Worm (Caenorhabditis elegans) whole organism, young adult: ENCODE results near the gene ZK1098.9.

Source experiments
- aptf-2 ChIP-seq: fragments of 200-800 bp; sonication (Bioruptor generic); conservative IDR thresholded peaks from 2 replicates; pipeline ENCODE4 v1.3.6; 2022; ENCODE audit warnings: missing genetic modification reagents, missing genetic modification characterization, missing compliant biosample characterization
- bed-1 ChIP-seq: fragments of 200-800 bp; sonication (Bioruptor generic); IDR thresholded peaks from 2 replicates; pipeline ENCODE4 v1.3.6; 2022; ENCODE audit warnings: missing genetic modification reagents, missing genetic modification characterization, missing compliant biosample characterization
- dpl-1 ChIP-seq: fragments of 150-350 bp; optimal IDR thresholded peaks from 2 replicates; lab custom pipeline; 2014; ENCODE audit warnings: missing biosample characterization, missing genetic modification reagents, missing genetic modification characterization
- lsl-1 ChIP-seq: fragments of 200-800 bp; sonication (Bioruptor generic); optimal IDR thresholded peaks from 2 replicates; lab custom pipeline; 2018; ENCODE audit warnings: mild to moderate bottlenecking, missing genetic modification characterization, moderate library complexity, missing compliant biosample characterization
- nfyb-1 ChIP-seq: fragments of 200-800 bp; sonication (Bioruptor generic); IDR thresholded peaks from 2 replicates; pipeline ENCODE4 v1.3.6; 2022; ENCODE audit warnings: missing genetic modification reagents, missing genetic modification characterization, missing compliant biosample characterization
- pha-4 ChIP-seq: fragments of 150-350 bp; sonication (generic microtip); optimal IDR thresholded peaks from 2 replicates; lab custom pipeline; 2014; ENCODE audit warnings: missing biosample characterization, missing genetic modification reagents, missing genetic modification characterization
- snpc-3.4 ChIP-seq: sonication (generic microtip); optimal IDR thresholded peaks from 2 replicates; lab custom pipeline; 2017; ENCODE audit warnings: missing genetic modification characterization, mild to moderate bottlenecking, missing compliant biosample characterization, antibody characterized with exemption, moderate library complexity, missing genotype, missing genetic modification reagents
- snpc-4 ChIP-seq, 5 experiments: fragments of 150-350 bp in 1 of 5; sonication (generic microtip) in 4 of 5; optimal IDR thresholded peaks; 2 replicates each; lab custom pipeline; 2014 to 2018; ENCODE audit warnings: missing genetic modification characterization in 5 of 5, missing biosample characterization in 3 of 5, antibody characterized with exemption in 2 of 5, mild to moderate bottlenecking in 2 of 5, missing compliant biosample characterization in 2 of 5, missing genotype in 2 of 5, moderate library complexity in 2 of 5, missing genetic modification reagents in 1 of 5
- xnd-1 ChIP-seq: sonication (generic microtip); optimal IDR thresholded peaks from 2 replicates; lab custom pipeline; 2016; ENCODE audit warnings: missing genotype, missing genetic modification reagents, missing genetic modification characterization, missing compliant biosample characterization
- ztf-3 ChIP-seq: fragments of 200-800 bp; sonication (Bioruptor generic); optimal IDR thresholded peaks from 2 replicates; lab custom pipeline; 2018; ENCODE audit warnings: mild to moderate bottlenecking, missing genetic modification characterization, missing compliant biosample characterization

- TF ChIP-seq bed-1 (no peak), snpc-3.4 (tag; lab: Kevin White, UChicago) (no peak), pha-4 (tag; lab: Kevin White, UChicago) (no peak), xnd-1 (tag; lab: Kevin White, UChicago) (no peak), ztf-3 (GFP tag; lab: Kevin White, UChicago) (no peak), aptf-2 (GFP tag; lab: Robert Waterston, UW) (no peak), lsl-1 (GFP tag; lab: Kevin White, UChicago) (no peak), nfyb-1 (GFP tag; lab: Robert Waterston, UW) (no peak), dpl-1 (GFP tag; lab: Kevin White, UChicago) (no peak), snpc-4 (GFP tag; optimal IDR thresholded peaks at IDR 0.05; lab: Kevin White, UChicago) (no peak), snpc-4 (tag; optimal IDR thresholded peaks at IDR 0.05; lab: Kevin White, UChicago) (no peak)
Measured at ce11 chrIII:9500267-9500666, 44.0 kb upstream of the ZK1098.9 start, which contains the start of gene sod-4.
